Fruit fly (Drosophila melanogaster) S2 (cell line): ENCODE measurements around the gene Fatp1.

Experiments
- CG8478 ChIP-seq: fragments of >200 bp; optimal IDR thresholded peaks from 2 replicates; lab custom pipeline; 2018
- CTCF ChIP-seq, 2 experiments: fragments of >200 bp; optimal IDR thresholded peaks; 2 replicates each; lab custom pipeline; 2018

DNA sequence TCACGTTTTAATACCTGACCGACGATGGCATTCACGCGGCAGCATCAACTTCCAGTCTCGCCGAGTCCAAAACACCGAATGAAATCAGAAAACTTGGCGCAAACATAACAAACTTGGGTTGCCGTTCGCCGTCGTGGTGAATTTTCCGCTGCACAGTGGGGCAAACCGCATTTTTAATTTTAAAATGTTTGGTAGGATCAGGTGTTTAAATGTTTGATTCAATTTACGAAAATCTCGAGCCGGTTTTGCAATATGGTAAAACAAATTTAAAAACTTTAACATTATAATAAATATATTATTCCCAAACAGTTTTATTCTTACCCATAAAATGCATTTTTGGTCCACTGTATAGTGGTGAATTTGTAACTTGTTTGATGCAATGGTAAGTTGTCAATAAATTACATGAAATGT lies 42.7 kb downstream of the Fatp1 start, which contains the start of gene RluA-1:
- TF ChIP-seq CTCF (optimal IDR thresholded peaks at IDR 0.05; lab: Kevin White, UChicago) (no peak), CG8478 (lab: Kevin White, UChicago) (no peak)
